Worm (Caenorhabditis elegans): Measurements from ENCODE around the gene pgp-6.

The pgp-6 gene

ce11 chrX:10844602-10845354 is 32.4 kb downstream of the pgp-6 start, which contains the start of gene C05A9.2:
C05A9.2 (minus strand) TSS chrX:10844674.
- TF ChIP-seq elt-2 (tag; optimal IDR thresholded peaks at IDR 0.05) (peak; percentile 37), lin-11 (tag; optimal IDR thresholded peaks at IDR 0.05) (no peak)

- peak; percentile 87 for TF ChIP-seq elt-2 (tag; optimal IDR thresholded peaks at IDR 0.05)
- no peak for TF ChIP-seq mec-3 (tag; optimal IDR thresholded peaks at IDR 0.05; ENCODE audit: borderline replicate concordance)
These were observed 33.1 kb downstream of the pgp-6 start for ce11 chrX:10844137-10844536.

- no peak for TF ChIP-seq ama-1 (optimal IDR thresholded peaks at IDR 0.05)
- TF ChIP-seq zip-5 (tag; optimal IDR thresholded peaks at IDR 0.05) = no peak
- TF ChIP-seq sdc-2 (tag; optimal IDR thresholded peaks at IDR 0.05) = no peak
- no peak for TF ChIP-seq unc-3 (GFP tag; conservative IDR thresholded peaks at IDR 0.05)
- no peak for TF ChIP-seq unc-3 (tag; optimal IDR thresholded peaks at IDR 0.05)
- no peak for TF ChIP-seq unc-42 (tag; optimal IDR thresholded peaks at IDR 0.05)
- TF ChIP-seq dmd-4 (tag; optimal IDR thresholded peaks at IDR 0.05; ENCODE audit: borderline replicate concordance) = no peak
- no peak for TF ChIP-seq ceh-45 (GFP tag; IDR thresholded peaks at IDR 0.05)
These were observed 38.7 kb downstream of the pgp-6 start, which contains the start of gene plc-1 for ce11 chrX:10838550-10838949. plc-1 (minus strand) TSS chrX:10838650.

ce11 chrX:10837609-10838008 is 39.6 kb downstream of the pgp-6 start:
- TF ChIP-seq dve-1 (tag; optimal IDR thresholded peaks at IDR 0.05) (no peak), C08G9.2 (tag; optimal IDR thresholded peaks at IDR 0.05) (no peak), ref-2 (tag; optimal IDR thresholded peaks at IDR 0.05) (no peak), ceh-31 (tag; optimal IDR thresholded peaks at IDR 0.05) (no peak), lim-6 (tag; optimal IDR thresholded peaks at IDR 0.05) (no peak), pax-1 (tag; optimal IDR thresholded peaks at IDR 0.05) (no peak), syd-9 (tag; optimal IDR thresholded peaks at IDR 0.05) (no peak), sox-2 (GFP tag; IDR thresholded peaks at IDR 0.05) (no peak), Y22D7AL.16 (tag; optimal IDR thresholded peaks at IDR 0.05) (no peak), ceh-14 (tag; optimal IDR thresholded peaks at IDR 0.05) (no peak), pha-2 (tag; optimal IDR thresholded peaks at IDR 0.05) (no peak), sdc-2 (tag; optimal IDR thresholded peaks at IDR 0.05) (no peak), nfya-1 (tag; optimal IDR thresholded peaks at IDR 0.05) (no peak), tbx-7 (tag; optimal IDR thresholded peaks at IDR 0.05) (no peak), gmeb-2 (tag; optimal IDR thresholded peaks at IDR 0.05) (no peak)

ce11 chrX:10834568-10834967 is 42.7 kb downstream of the pgp-6 start:
- TF ChIP-seq unc-55 (GFP tag; optimal IDR thresholded peaks at IDR 0.05) (peak; percentile 61), ttx-3 (tag; optimal IDR thresholded peaks at IDR 0.05) (no peak), hlh-30 (tag; optimal IDR thresholded peaks at IDR 0.05; ENCODE audit: insufficient read depth) (no peak), ets-4 (tag; optimal IDR thresholded peaks at IDR 0.05) (no peak), sdc-2 (tag; optimal IDR thresholded peaks at IDR 0.05) (no peak)

All from whole organism, late embryonic.